Worm (Caenorhabditis elegans): ENCODE data around the gene nlp-16.

Gene nlp-16

ce11 chrIV:6209337-6209736, 50.3 kb downstream of the nlp-16 start:
- no peak for TF ChIP-seq unc-62 (GFP tag; optimal IDR thresholded peaks at IDR 0.05)

ce11 chrIV:6206294-6206776, 53.3 kb downstream of the nlp-16 start, which contains the start of gene C49A9.10:
TSS of gene C49A9.10 (minus strand) at chrIV:6206344.
- TF ChIP-seq unc-62 (GFP tag; optimal IDR thresholded peaks at IDR 0.05) = no peak
